Worm (Caenorhabditis elegans) whole organism, midembryonic: ENCODE data around the gene tsfm-1.

ENCODE experiments used
- T22C8.4 ChIP-seq: fragments of 200-800 bp; sonication (Bioruptor generic); IDR thresholded peaks from 2 replicates; pipeline ENCODE4 v1.3.6; 2022; ENCODE audit warnings: missing genetic modification characterization, missing compliant biosample characterization
- flt-1 ChIP-seq: fragments of 200-800 bp; sonication (Bioruptor generic); IDR thresholded peaks from 2 replicates; pipeline ENCODE4 v1.3.6; 2022; ENCODE audit warnings: missing genetic modification characterization, missing compliant biosample characterization
- klf-2 ChIP-seq: fragments of 200-800 bp; sonication (Bioruptor generic); conservative IDR thresholded peaks from 2 replicates; pipeline ENCODE4 v1.3.6; 2022; ENCODE audit warnings: missing genetic modification reagents, missing genetic modification characterization, missing compliant biosample characterization
- tab-1 ChIP-seq: fragments of 200-800 bp; sonication (Bioruptor generic); IDR thresholded peaks from 2 replicates; pipeline ENCODE4 v1.3.6; 2022; ENCODE audit warnings: missing genetic modification characterization, missing compliant biosample characterization
- ztf-23 ChIP-seq: fragments of 200-800 bp; sonication (Bioruptor generic); IDR thresholded peaks from 2 replicates; pipeline ENCODE4 v1.3.6; 2022; ENCODE audit warnings: missing genetic modification reagents, missing genetic modification characterization, missing compliant biosample characterization
- ztf-29 ChIP-seq: fragments of 200-800 bp; sonication (Bioruptor generic); IDR thresholded peaks from 2 replicates; pipeline ENCODE4 v1.3.6; 2022; ENCODE audit warnings: missing genetic modification reagents, missing genetic modification characterization, missing compliant biosample characterization

ce11 chrV:12296794-12297193 is 25.4 kb upstream of the tsfm-1 start:
- TF ChIP-seq ztf-29 (GFP tag; lab: Robert Waterston, UW) (no peak), tab-1 (GFP tag; lab: Robert Waterston, UW) (no peak), ztf-23 (GFP tag; lab: Robert Waterston, UW) (no peak), klf-2 (GFP tag; lab: Robert Waterston, UW) (no peak), T22C8.4 (no peak), flt-1 (GFP tag; lab: Robert Waterston, UW) (no peak)
